Fruit fly (Drosophila melanogaster) whole organism, embryonic: ENCODE measurements around the gene PLCXD.

Experiments used
- Ada2b ChIP-seq: fragments of 200-800 bp; sonication (Bioruptor generic); IDR thresholded peaks from 2 replicates; pipeline ENCODE4 v1.3.6; 2022; ENCODE audit warnings: missing biosample characterization, missing genetic modification characterization
- BtbVII ChIP-seq: fragments of 200-800 bp; sonication (Bioruptor generic); optimal IDR thresholded peaks from 3 replicates; lab custom pipeline; 2017; ENCODE audit warnings: missing biosample characterization, mild to moderate bottlenecking, missing genetic modification characterization
- C15 ChIP-seq: fragments of 200-800 bp; sonication (Bioruptor generic); IDR thresholded peaks from 3 replicates; pipeline ENCODE4 v1.3.6; 2022; ENCODE audit warnings: missing biosample characterization, missing genetic modification characterization
- CG10267 ChIP-seq: fragments of 200-800 bp; sonication (Bioruptor generic); optimal IDR thresholded peaks from 2 replicates; lab custom pipeline; 2018; ENCODE audit warnings: missing biosample characterization, mild to moderate bottlenecking, missing genetic modification characterization, moderate library complexity
- CG11085 ChIP-seq: fragments of 200-800 bp; sonication (Bioruptor generic); IDR thresholded peaks from 2 replicates; pipeline ENCODE4 v1.3.6; 2022; ENCODE audit warnings: missing biosample characterization, missing genetic modification characterization
- CG11560 ChIP-seq: fragments of 200-800 bp; sonication (Bioruptor generic); IDR thresholded peaks from 3 replicates; pipeline ENCODE4 v1.3.6; 2022; ENCODE audit warnings: missing biosample characterization, missing genetic modification characterization
- CG18262 ChIP-seq: fragments of 200-800 bp; optimal IDR thresholded peaks from 3 replicates; lab custom pipeline; 2019; ENCODE audit warnings: missing biosample characterization, mild to moderate bottlenecking, missing genetic modification characterization, moderate library complexity
- CG31224 ChIP-seq: fragments of 200-800 bp; sonication (Bioruptor generic); IDR thresholded peaks from 2 replicates; pipeline ENCODE4 v1.3.6; 2022; ENCODE audit warnings: missing biosample characterization, missing genetic modification characterization
- CG33213 ChIP-seq: fragments of 200-800 bp; sonication (Bioruptor generic); optimal IDR thresholded peaks from 3 replicates; lab custom pipeline; 2016; ENCODE audit warnings: missing biosample characterization, missing genetic modification characterization
- CG4854 ChIP-seq: fragments of 200-800 bp; sonication (Bioruptor generic); optimal IDR thresholded peaks from 2 replicates; lab custom pipeline; 2016; ENCODE audit warnings: missing biosample characterization, missing genetic modification characterization, inconsistent platforms
- CG7271 ChIP-seq: fragments of 200-800 bp; sonication (Bioruptor generic); optimal IDR thresholded peaks from 2 replicates; lab custom pipeline; 2018; ENCODE audit warnings: missing biosample characterization, mild to moderate bottlenecking, missing genetic modification characterization, moderate library complexity
- CG8388 ChIP-seq: fragments of 200-800 bp; sonication (Bioruptor generic); optimal IDR thresholded peaks from 2 replicates; lab custom pipeline; 2019; ENCODE audit warnings: missing biosample characterization, mild to moderate bottlenecking, missing genetic modification characterization, moderate library complexity
- CG9609 ChIP-seq: fragments of 200-800 bp; sonication (Bioruptor generic); optimal IDR thresholded peaks from 3 replicates; lab custom pipeline; 2016; ENCODE audit warnings: missing biosample characterization, missing genetic modification characterization
- CrebB ChIP-seq: fragments of 200-800 bp; sonication (Bioruptor generic); optimal IDR thresholded peaks from 3 replicates; lab custom pipeline; 2018; ENCODE audit warnings: missing biosample characterization, mild to moderate bottlenecking, missing genetic modification characterization
- D ChIP-seq, 2 experiments: fragments of 200-800 bp in 1 of 2; fragments of >200 bp in 1 of 2; sonication (Bioruptor generic) in 1 of 2; optimal IDR thresholded peaks; 2 replicates in 1 of 2; 3 replicates in 1 of 2; lab custom pipeline; 2017; ENCODE audit warnings: mild to moderate bottlenecking in 1 of 2, missing biosample characterization in 1 of 2, missing genetic modification characterization in 1 of 2, missing genetic modification reagents in 1 of 2
- Dad ChIP-seq: fragments of 200-800 bp; sonication (Bioruptor generic); optimal IDR thresholded peaks from 3 replicates; lab custom pipeline; 2016; ENCODE audit warnings: missing biosample characterization, missing genetic modification characterization
- Deaf1 ChIP-seq: fragments of 200-800 bp; optimal IDR thresholded peaks from 3 replicates; lab custom pipeline; 2019; ENCODE audit warnings: missing biosample characterization, mild to moderate bottlenecking, missing genetic modification characterization, moderate library complexity
- Dll ChIP-seq: fragments of 200-800 bp; sonication (Bioruptor generic); IDR thresholded peaks from 4 replicates; pipeline ENCODE4 v1.3.6; 2022; ENCODE audit warnings: missing biosample characterization, missing genetic modification characterization; ENCODE audit not compliant: partially characterized antibody
- Drgx ChIP-seq: fragments of 200-800 bp; sonication (Bioruptor generic); IDR thresholded peaks from 2 replicates; pipeline ENCODE4 v1.3.6; 2022; ENCODE audit warnings: missing biosample characterization, missing genetic modification characterization
- Fer3 ChIP-seq: fragments of 200-800 bp; sonication (Bioruptor generic); optimal IDR thresholded peaks from 2 replicates; lab custom pipeline; 2018; ENCODE audit warnings: missing biosample characterization, mild to moderate bottlenecking, missing genetic modification characterization, moderate library complexity
- Hr39 ChIP-seq: fragments of >200 bp; optimal IDR thresholded peaks from 2 replicates; lab custom pipeline; 2017
- Trl ChIP-seq, 3 experiments: fragments of >200 bp in 2 of 3; fragments of 200-800 bp in 1 of 3; sonication (Bioruptor generic) in 1 of 3; optimal IDR thresholded peaks; 2 replicates in 1 of 3; 3 replicates in 2 of 3; lab custom pipeline; 2016 to 2017; ENCODE audit warnings: missing biosample characterization in 1 of 3, missing genetic modification characterization in 1 of 3
- az2 ChIP-seq: fragments of 200-800 bp; sonication (Bioruptor generic); optimal IDR thresholded peaks from 3 replicates; lab custom pipeline; 2016; ENCODE audit warnings: missing biosample characterization, missing genetic modification characterization
- bcd ChIP-seq: fragments of 200-800 bp; sonication (Bioruptor generic); optimal IDR thresholded peaks from 2 replicates; lab custom pipeline; 2017; ENCODE audit warnings: missing biosample characterization, mild to moderate bottlenecking, missing genetic modification characterization
- bsh ChIP-seq, 2 experiments: fragments of 200-800 bp; sonication (Bioruptor generic); optimal IDR thresholded peaks; 2 replicates each; lab custom pipeline; 2017 to 2018; ENCODE audit warnings: mild to moderate bottlenecking in 2 of 2, missing biosample characterization in 2 of 2, missing genetic modification characterization in 2 of 2, moderate library complexity in 1 of 2
- chinmo ChIP-seq: fragments of 200-800 bp; sonication (Bioruptor generic); IDR thresholded peaks from 4 replicates; pipeline ENCODE4 v1.3.6; 2022; ENCODE audit warnings: missing biosample characterization, missing genetic modification characterization; ENCODE audit not compliant: partially characterized antibody
- ci ChIP-seq: fragments of 200-800 bp; sonication (Bioruptor generic); IDR thresholded peaks from 3 replicates; pipeline ENCODE4 v1.3.6; 2022; ENCODE audit warnings: missing biosample characterization, missing genetic modification characterization
- crol ChIP-seq: fragments of 200-800 bp; sonication (Bioruptor generic); IDR thresholded peaks from 2 replicates; pipeline ENCODE4 v1.3.6; 2022; ENCODE audit warnings: missing biosample characterization, missing genetic modification characterization
- fd102C ChIP-seq: fragments of 200-800 bp; sonication (Bioruptor generic); optimal IDR thresholded peaks from 2 replicates; lab custom pipeline; 2018; ENCODE audit warnings: missing biosample characterization, mild to moderate bottlenecking, missing genetic modification characterization, moderate library complexity
- gfzf ChIP-seq: fragments of 200-800 bp; sonication (Bioruptor generic); optimal IDR thresholded peaks from 2 replicates; lab custom pipeline; 2016; ENCODE audit warnings: missing biosample characterization, mild to moderate bottlenecking, missing genetic modification characterization, moderate library complexity
- gsb ChIP-seq: fragments of 200-800 bp; sonication (Bioruptor generic); IDR thresholded peaks from 2 replicates; pipeline ENCODE4 v1.3.6; 2022; ENCODE audit warnings: missing biosample characterization, missing genetic modification characterization
- h ChIP-seq: fragments of >200 bp; optimal IDR thresholded peaks from 2 replicates; lab custom pipeline; 2017
- ham ChIP-seq: fragments of 200-800 bp; sonication (Bioruptor generic); IDR thresholded peaks from 2 replicates; pipeline ENCODE4 v1.3.6; 2022; ENCODE audit warnings: missing biosample characterization, missing genetic modification characterization
- hkb ChIP-seq, 2 experiments: fragments of 200-800 bp in 1 of 2; fragments of >200 bp in 1 of 2; sonication (Bioruptor generic) in 1 of 2; IDR thresholded peaks in 1 of 2; optimal IDR thresholded peaks in 1 of 2; 2 replicates each; pipeline versions ENCODE4 v1.3.6 to Lab custom; 2017 to 2022; ENCODE audit warnings: missing biosample characterization in 1 of 2, missing genetic modification characterization in 1 of 2
- mirr ChIP-seq: fragments of 200-800 bp; sonication (Bioruptor generic); optimal IDR thresholded peaks from 3 replicates; lab custom pipeline; 2018; ENCODE audit warnings: missing biosample characterization, mild to moderate bottlenecking, missing genetic modification characterization
- nom ChIP-seq: fragments of 200-800 bp; sonication (Bioruptor generic); optimal IDR thresholded peaks from 2 replicates; lab custom pipeline; 2017; ENCODE audit warnings: missing biosample characterization, missing genetic modification characterization, mild to moderate bottlenecking, moderate library complexity, missing genetic modification reagents
- onecut ChIP-seq: fragments of 200-800 bp; sonication (Bioruptor generic); IDR thresholded peaks from 2 replicates; pipeline ENCODE4 v1.3.6; 2022; ENCODE audit warnings: missing biosample characterization, missing genetic modification characterization
- org-1 ChIP-seq: fragments of 200-800 bp; sonication (Bioruptor generic); optimal IDR thresholded peaks from 2 replicates; lab custom pipeline; 2017; ENCODE audit warnings: missing biosample characterization, missing genetic modification characterization
- rib ChIP-seq: fragments of 200-800 bp; sonication (Bioruptor generic); IDR thresholded peaks from 2 replicates; pipeline ENCODE4 v1.3.6; 2022; ENCODE audit warnings: missing biosample characterization, missing genetic modification characterization
- schlank ChIP-seq: fragments of 200-800 bp; sonication (Bioruptor generic); optimal IDR thresholded peaks from 2 replicates; lab custom pipeline; 2018; ENCODE audit warnings: missing biosample characterization, mild to moderate bottlenecking, missing genetic modification characterization
- sd ChIP-seq: fragments of 200-800 bp; sonication (Bioruptor generic); optimal IDR thresholded peaks from 3 replicates; lab custom pipeline; 2018; ENCODE audit warnings: missing biosample characterization, mild to moderate bottlenecking, missing genetic modification characterization, moderate library complexity
- sens ChIP-seq: fragments of 200-800 bp; sonication (Bioruptor generic); peaks from one replicate; lab custom pipeline; 2016; ENCODE audit warnings: missing biosample characterization, missing genetic modification characterization
- sisA ChIP-seq: fragments of 200-800 bp; sonication (Bioruptor generic); IDR thresholded peaks from 2 replicates; pipeline ENCODE4 v1.3.6; 2022; ENCODE audit warnings: missing biosample characterization, missing genetic modification characterization
- sug ChIP-seq: fragments of 200-800 bp; optimal IDR thresholded peaks from 2 replicates; lab custom pipeline; 2019; ENCODE audit warnings: missing biosample characterization, mild to moderate bottlenecking, missing genetic modification characterization, moderate library complexity
- tap ChIP-seq: fragments of 200-800 bp; optimal IDR thresholded peaks from 3 replicates; lab custom pipeline; 2019; ENCODE audit warnings: missing biosample characterization, mild to moderate bottlenecking, missing genetic modification characterization, moderate library complexity
- trem ChIP-seq: fragments of 200-800 bp; optimal IDR thresholded peaks from 3 replicates; lab custom pipeline; 2019; ENCODE audit warnings: missing biosample characterization, mild to moderate bottlenecking, missing genetic modification characterization, moderate library complexity
- wek ChIP-seq: fragments of 200-800 bp; sonication (Bioruptor generic); optimal IDR thresholded peaks from 3 replicates; lab custom pipeline; 2018; ENCODE audit warnings: missing biosample characterization, mild to moderate bottlenecking, missing genetic modification characterization, moderate library complexity
- zfh1 ChIP-seq: fragments of 200-800 bp; sonication (Bioruptor generic); IDR thresholded peaks from 3 replicates; pipeline ENCODE4 v1.3.6; 2022; ENCODE audit warnings: missing biosample characterization, missing genetic modification characterization
- zfh2 ChIP-seq: fragments of 200-800 bp; sonication (Bioruptor generic); optimal IDR thresholded peaks from 2 replicates; lab custom pipeline; 2016; ENCODE audit warnings: missing biosample characterization, missing genetic modification characterization

Gene PLCXD

DNA sequence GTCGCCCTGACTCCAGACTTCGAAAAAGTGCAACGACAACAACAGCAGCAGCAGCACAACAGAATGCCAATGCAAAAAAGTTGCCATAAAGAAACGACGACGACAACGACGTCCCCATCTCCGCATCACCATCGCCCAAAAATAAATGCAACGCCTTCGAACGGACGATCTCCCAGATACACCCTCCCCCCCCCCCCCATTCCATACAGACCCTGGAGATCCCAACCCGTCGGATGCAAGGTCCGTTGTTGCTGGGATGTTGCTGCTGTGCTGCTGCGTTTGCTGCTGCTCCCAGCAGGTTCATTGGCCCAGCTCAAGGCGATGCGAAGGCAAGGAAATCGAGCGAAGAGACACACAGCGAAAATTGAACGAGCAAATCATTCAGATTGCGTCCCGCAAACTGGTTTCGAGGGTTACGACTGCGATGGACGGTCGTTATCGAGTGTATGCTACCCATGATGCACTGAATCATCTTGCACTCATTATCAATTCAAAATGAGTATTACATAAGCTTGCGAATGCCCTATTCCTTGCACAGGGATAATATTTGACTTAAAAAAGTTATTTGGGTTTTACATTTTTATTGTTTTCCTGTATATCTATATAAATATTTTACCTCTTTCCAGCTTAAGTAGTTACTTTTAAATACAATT, 35.4 kb upstream of the PLCXD start:
- no peak for TF ChIP-seq az2
- TF ChIP-seq Hr39, result peak; percentile 70
- peak; percentile 44; the same call in 1 of the 2 replicates for TF ChIP-seq crol (GFP tag; lab: Robert Waterston, UW)
- peak; percentile 96 for TF ChIP-seq nom
- TF ChIP-seq hkb (optimal IDR thresholded peaks at IDR 0.05; lab: Kevin White, UChicago), result no peak
- TF ChIP-seq hkb (GFP tag; IDR thresholded peaks at IDR 0.05; lab: Robert Waterston, UW), result no peak
- TF ChIP-seq Drgx, result peak; percentile 58
- TF ChIP-seq ham, result no peak
- peak in 1 of 2 experiments; percentile 42 for TF ChIP-seq bsh (GFP tag; optimal IDR thresholded peaks at IDR 0.05; lab: Kevin White, UChicago)
- TF ChIP-seq chinmo (GFP tag; lab: Robert Waterston, UW), result 0 out of 4 replicates have a peak, but pooled peaks have one; percentile 51
- TF ChIP-seq Dad (GFP tag; lab: Kevin White, UChicago), result no peak
- 0 out of 2 replicates have a peak, but pooled peaks have one; percentile 11 for TF ChIP-seq sisA (GFP tag; lab: Robert Waterston, UW)
- peak; percentile 63 for TF ChIP-seq CG31224 (GFP tag; lab: Robert Waterston, UW)
- TF ChIP-seq org-1 (GFP tag; lab: Kevin White, UChicago), result no peak

DNA sequence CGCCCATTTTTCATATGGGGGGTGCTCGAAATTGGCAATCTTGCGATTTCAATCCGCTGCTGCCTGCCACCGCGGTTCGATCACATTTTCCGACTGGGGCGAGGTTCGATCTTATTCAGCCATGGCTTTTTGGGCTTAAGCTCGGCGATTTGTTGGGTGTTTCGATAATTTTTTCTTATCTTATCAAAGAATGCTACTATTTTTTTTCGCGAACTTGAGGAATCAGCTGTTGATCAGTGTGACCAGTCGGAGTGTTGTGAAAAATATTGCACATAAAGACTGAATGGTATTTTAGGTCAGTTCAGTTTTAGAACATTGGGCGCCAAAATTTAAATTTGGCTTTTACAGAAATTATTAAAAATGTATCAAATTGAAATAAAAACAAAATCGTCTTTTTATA, 28.5 kb upstream of the PLCXD start, which contains the start of gene Wdr81:
Gene Wdr81, minus strand, starts transcription at position 226 of the 400 bp plus-strand sequence.
- TF ChIP-seq CG9609, result no peak
- no peak for TF ChIP-seq CG18262
- TF ChIP-seq fd102C (GFP tag; lab: Kevin White, UChicago), result no peak
- TF ChIP-seq Trl (optimal IDR thresholded peaks at IDR 0.05; lab: Kevin White, UChicago), result no peak
- TF ChIP-seq Trl (GFP tag; optimal IDR thresholded peaks at IDR 0.05; lab: Kevin White, UChicago), result no peak
- no peak for TF ChIP-seq tap (tag; lab: Kevin White, UChicago)
- TF ChIP-seq CG4854 (GFP tag; lab: Kevin White, UChicago), result no peak
- TF ChIP-seq sug (tag; lab: Kevin White, UChicago), result no peak
- no peak for TF ChIP-seq h (lab: Kevin White, UChicago)
- no peak for TF ChIP-seq schlank (tag; lab: Kevin White, UChicago)
- peak; percentile 88 for TF ChIP-seq sd (tag; lab: Kevin White, UChicago)
- TF ChIP-seq D (optimal IDR thresholded peaks at IDR 0.05; lab: Kevin White, UChicago), result no peak
- TF ChIP-seq D (GFP tag; optimal IDR thresholded peaks at IDR 0.05; lab: Kevin White, UChicago), result no peak
- TF ChIP-seq wek, result peak; percentile 48
- no peak for TF ChIP-seq CG8388
- TF ChIP-seq CG7271 (tag; lab: Kevin White, UChicago), result no peak
- no peak for TF ChIP-seq CG11560 (tag; lab: Robert Waterston, UW)
- peak; percentile 68 for TF ChIP-seq rib (GFP tag; lab: Robert Waterston, UW)
- no peak for TF ChIP-seq bsh (GFP tag; optimal IDR thresholded peaks at IDR 0.05; lab: Kevin White, UChicago)
- TF ChIP-seq CG10267 (tag; lab: Kevin White, UChicago), result peak; percentile 17
- no peak for TF ChIP-seq gsb (GFP tag; lab: Robert Waterston, UW)
- no peak for TF ChIP-seq CrebB (tag; lab: Kevin White, UChicago)
- TF ChIP-seq C15, result no peak
- TF ChIP-seq zfh2, result no peak
- TF ChIP-seq Dad (GFP tag; lab: Kevin White, UChicago), result no peak
- TF ChIP-seq BtbVII (GFP tag; lab: Kevin White, UChicago), result no peak
- TF ChIP-seq CG11085 (GFP tag; lab: Robert Waterston, UW), result no peak
- TF ChIP-seq mirr (GFP tag; lab: Kevin White, UChicago), result no peak
- TF ChIP-seq CG33213, result no peak
- no peak for TF ChIP-seq trem (tag; lab: Kevin White, UChicago)
- no peak for TF ChIP-seq onecut (GFP tag; lab: Robert Waterston, UW)
- TF ChIP-seq Fer3, result no peak
- no peak for TF ChIP-seq ci (GFP tag; lab: Robert Waterston, UW)
- TF ChIP-seq sens, result no peak
- TF ChIP-seq Ada2b (GFP tag; lab: Robert Waterston, UW), result no peak
- no peak for TF ChIP-seq bcd (GFP tag; lab: Kevin White, UChicago)
- TF ChIP-seq zfh1 (GFP tag; lab: Robert Waterston, UW), result no peak
- TF ChIP-seq Dll, result peak; percentile 47; the same call in 2 of the 4 replicates
- TF ChIP-seq Deaf1 (tag; lab: Kevin White, UChicago), result no peak
- TF ChIP-seq gfzf (GFP tag; lab: Kevin White, UChicago), result peak; percentile 80
